Fruit fly (Drosophila melanogaster) whole organism, embryonic: Measurements from ENCODE around the gene Mtp.

ENCODE experiments used
- Antp ChIP-seq: fragments of 200-800 bp; sonication (Bioruptor generic); optimal IDR thresholded peaks from 3 replicates; lab custom pipeline; 2016; ENCODE audit warnings: missing biosample characterization, missing genetic modification characterization
- CG15011 ChIP-seq: fragments of 200-800 bp; sonication (Bioruptor generic); optimal IDR thresholded peaks from 3 replicates; lab custom pipeline; 2018; ENCODE audit warnings: missing biosample characterization, mild to moderate bottlenecking, missing genetic modification characterization
- D19B ChIP-seq: fragments of 200-800 bp; sonication (Bioruptor generic); optimal IDR thresholded peaks from 2 replicates; lab custom pipeline; 2017; ENCODE audit warnings: missing biosample characterization, mild to moderate bottlenecking, missing genetic modification characterization
- Myb ChIP-seq: fragments of 200-800 bp; sonication (Bioruptor generic); optimal IDR thresholded peaks from 2 replicates; lab custom pipeline; 2016; ENCODE audit warnings: missing biosample characterization, missing genetic modification characterization
- croc ChIP-seq: fragments of 200-800 bp; sonication (Bioruptor generic); conservative IDR thresholded peaks from 3 replicates; pipeline ENCODE4 v1.3.6; 2022; ENCODE audit warnings: missing biosample characterization, missing genetic modification characterization
- en ChIP-seq: fragments of 200-800 bp; sonication (Bioruptor generic); optimal IDR thresholded peaks from 2 replicates; lab custom pipeline; 2016; ENCODE audit warnings: missing biosample characterization, missing genetic modification characterization
- gcm2 ChIP-seq: fragments of 200-800 bp; sonication (Bioruptor generic); optimal IDR thresholded peaks from 2 replicates; lab custom pipeline; 2016; ENCODE audit warnings: missing biosample characterization, missing genetic modification characterization
- kah ChIP-seq: fragments of 200-800 bp; sonication (Bioruptor generic); optimal IDR thresholded peaks from 2 replicates; lab custom pipeline; 2018; ENCODE audit warnings: missing biosample characterization, mild to moderate bottlenecking, missing genetic modification characterization
- luna ChIP-seq: fragments of 200-800 bp; sonication (Bioruptor generic); optimal IDR thresholded peaks from 2 replicates; lab custom pipeline; 2016; ENCODE audit warnings: missing biosample characterization, missing genetic modification characterization
- pum ChIP-seq: fragments of 200-800 bp; sonication (Bioruptor generic); optimal IDR thresholded peaks from 2 replicates; lab custom pipeline; 2016; ENCODE audit warnings: missing biosample characterization, missing genetic modification characterization
- rib ChIP-seq: fragments of 200-800 bp; sonication (Bioruptor generic); IDR thresholded peaks from 2 replicates; pipeline ENCODE4 v1.3.6; 2022; ENCODE audit warnings: missing biosample characterization, missing genetic modification characterization
- yki ChIP-seq: fragments of >200 bp; optimal IDR thresholded peaks from 3 replicates; lab custom pipeline; 2018

DNA sequence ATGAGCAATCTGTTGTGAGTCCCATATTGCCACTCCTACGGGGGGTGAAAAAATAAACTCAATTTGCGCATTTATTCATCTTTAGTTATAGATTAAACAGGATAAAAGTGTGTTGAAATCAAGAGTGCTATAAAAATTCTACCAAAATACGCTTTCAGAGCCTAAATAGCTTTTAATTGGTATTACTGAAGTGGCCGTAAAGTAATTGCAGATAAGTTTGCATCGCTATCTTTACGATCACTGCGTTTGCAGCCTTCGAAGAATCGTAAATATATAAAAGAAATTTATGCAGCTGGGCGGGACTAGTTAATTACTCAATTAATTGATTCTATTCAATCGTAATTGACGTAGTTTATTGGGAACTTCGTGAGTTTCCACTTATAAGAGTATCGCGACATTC is 35.4 kb downstream of the Mtp start:
- TF ChIP-seq luna (GFP tag; lab: Kevin White, UChicago) (no peak), D19B (GFP tag; lab: Kevin White, UChicago) (no peak), kah (no peak), yki (lab: Kevin White, UChicago) (no peak), en (no peak), Antp (GFP tag; lab: Kevin White, UChicago) (no peak), rib (GFP tag; lab: Robert Waterston, UW) (no peak), CG15011 (GFP tag; lab: Kevin White, UChicago) (no peak), Myb (GFP tag; lab: Kevin White, UChicago) (no peak), gcm2 (no peak), croc (GFP tag; lab: Robert Waterston, UW) (no peak), pum (GFP tag; lab: Kevin White, UChicago) (no peak)
